Worm (Caenorhabditis elegans) whole organism, L4/young adult: ENCODE results near the gene Y45F10D.14.
A peak's percentile ranks its signal among the peaks of the same experiment; 100 is the strongest.

Experiments
- W03F9.2 ChIP-seq: fragments of 150-350 bp; optimal IDR thresholded peaks from 2 replicates; lab custom pipeline; 2014; ENCODE audit warnings: missing biosample characterization, missing genetic modification characterization
- dao-5 ChIP-seq: sonication (generic microtip); optimal IDR thresholded peaks from 2 replicates; lab custom pipeline; 2016; ENCODE audit warnings: missing genotype, missing genetic modification characterization, moderate library complexity, missing compliant biosample characterization
- him-1 ChIP-seq: sonication (generic microtip); optimal IDR thresholded peaks from 2 replicates; lab custom pipeline; 2016; ENCODE audit warnings: missing genotype, missing genetic modification reagents, missing genetic modification characterization, missing compliant biosample characterization

Gene Y45F10D.14

DNA sequence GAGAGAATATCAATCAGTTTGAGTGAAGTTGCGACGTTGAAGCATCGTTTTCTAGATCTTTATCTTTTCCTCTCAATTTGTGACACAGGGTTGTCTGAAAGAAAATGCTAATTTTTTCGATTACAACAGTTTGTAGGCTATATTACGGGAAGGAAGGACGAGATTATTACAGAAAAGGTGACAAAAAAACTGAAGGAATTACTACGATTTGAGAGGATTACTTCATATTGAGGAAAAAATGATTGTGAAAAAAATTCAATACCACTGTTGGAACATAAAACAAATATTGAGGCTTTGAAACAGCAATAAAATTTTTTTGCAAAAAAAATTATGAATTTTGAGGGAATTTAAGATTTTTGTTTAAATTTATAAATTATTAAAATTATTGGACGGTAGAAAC is at the start of gene Y45F10D.14:
Y45F10D.14 (minus strand) TSS at position 101 of the 400 bp plus-strand sequence.
- TF ChIP-seq W03F9.2 (no peak), him-1 (no peak), dao-5 (no peak)

DNA sequence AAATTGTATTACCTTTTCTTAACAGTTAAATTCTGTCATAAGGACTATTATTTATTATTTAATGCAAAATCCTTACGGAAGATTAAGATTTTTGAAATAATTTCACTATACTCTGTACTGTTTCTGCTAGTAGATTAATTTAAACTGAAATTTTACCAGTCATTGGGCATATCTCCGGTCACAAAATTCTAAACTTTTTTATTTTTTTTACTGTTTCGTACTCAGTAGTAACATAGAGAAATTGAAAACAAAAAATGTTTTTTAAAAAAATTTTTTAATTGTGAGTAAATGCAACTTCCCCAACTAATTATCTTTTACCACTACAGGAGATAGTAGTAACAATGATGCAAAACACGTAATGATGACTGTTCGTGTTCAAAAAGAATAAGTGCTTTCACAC is 30.7 kb upstream of the Y45F10D.14 start:
- no peak for TF ChIP-seq him-1
- no peak for TF ChIP-seq W03F9.2
- no peak for TF ChIP-seq dao-5

ce11 chrIV:13836290-13836689 is 28.7 kb upstream of the Y45F10D.14 start, which contains the start of gene H08M01.1:
Gene H08M01.1, minus strand, starts transcription at chrIV:13836390.
- TF ChIP-seq him-1 = no peak
- no peak for TF ChIP-seq dao-5
- no peak for TF ChIP-seq W03F9.2

DNA sequence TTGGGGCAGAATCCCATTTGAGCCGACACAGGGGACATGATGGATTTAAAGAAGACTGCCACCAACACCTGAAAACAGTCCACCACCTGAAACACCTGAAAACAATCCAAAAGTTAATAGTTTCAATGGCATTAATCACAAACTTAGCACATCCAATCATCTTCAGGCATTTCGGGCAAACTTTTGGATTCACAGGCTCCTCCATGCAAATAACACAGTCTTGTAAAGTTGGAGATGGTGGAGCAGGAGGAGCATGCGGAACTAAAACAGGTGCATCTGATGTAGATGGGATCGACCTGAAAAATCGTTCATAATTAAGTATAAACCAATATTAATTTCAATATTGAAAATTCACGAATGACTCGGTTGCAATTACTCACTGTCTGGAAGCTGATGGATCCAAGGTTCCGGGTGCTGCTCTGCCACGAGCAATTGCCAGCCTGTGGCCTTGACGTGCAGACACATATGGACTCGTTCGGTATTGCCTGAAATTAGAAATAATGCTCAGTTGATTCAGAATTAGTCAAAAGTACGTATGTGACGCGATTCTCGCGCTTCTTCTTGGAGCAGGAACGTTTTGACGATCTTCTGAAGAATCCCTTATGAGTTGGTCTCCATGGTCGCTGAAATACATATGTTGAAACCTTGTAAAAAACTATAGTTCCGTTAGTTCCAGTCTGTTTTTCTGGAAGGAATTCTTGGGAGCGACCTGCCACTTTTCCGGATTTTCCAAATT is 26.9 kb upstream of the Y45F10D.14 start:
- TF ChIP-seq W03F9.2 = no peak

DNA sequence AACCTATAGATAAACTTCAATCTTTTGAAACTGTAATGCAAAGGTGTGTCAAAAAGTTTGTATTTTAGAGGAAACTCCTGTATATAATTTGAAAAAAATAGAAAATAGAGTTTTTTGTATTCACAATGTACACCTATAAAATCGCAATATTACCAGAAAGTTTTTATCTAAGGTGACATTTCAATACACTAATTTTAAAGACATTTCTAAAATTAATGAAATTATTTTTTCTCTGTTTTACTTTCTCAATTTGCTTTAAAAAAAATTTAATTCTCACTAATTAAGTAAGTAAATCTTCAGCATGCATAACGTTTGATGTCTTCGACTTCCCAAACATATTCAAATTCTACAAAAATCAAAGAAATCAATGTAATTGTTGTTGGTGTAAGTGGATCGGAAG is 20.0 kb upstream of the Y45F10D.14 start, which contains the start of gene rga-5:
rga-5 (plus strand) TSS at position 301 of the 400 bp plus-strand sequence.
- TF ChIP-seq W03F9.2 (no peak), him-1 (no peak), dao-5 (no peak)

ce11 chrIV:13826363-13826762 is 18.7 kb upstream of the Y45F10D.14 start:
- peak; percentile 46 for TF ChIP-seq W03F9.2
- TF ChIP-seq him-1 = no peak

- TF ChIP-seq him-1 (no peak), dao-5 (no peak), W03F9.2 (no peak)
Observed at ce11 chrIV:13820862-13821261, 13.2 kb upstream of the Y45F10D.14 start, which contains the start of gene Y45F10D.15. Gene Y45F10D.15, minus strand, starts transcription at chrIV:13820962.

ce11 chrIV:13797859-13798374 is 9.7 kb downstream of the Y45F10D.14 start, which contains the start of gene Y45F10D.6:
Gene Y45F10D.6, minus strand, starts transcription at chrIV:13797909.
- TF ChIP-seq him-1 (no peak), W03F9.2 (no peak), dao-5 (no peak)

DNA sequence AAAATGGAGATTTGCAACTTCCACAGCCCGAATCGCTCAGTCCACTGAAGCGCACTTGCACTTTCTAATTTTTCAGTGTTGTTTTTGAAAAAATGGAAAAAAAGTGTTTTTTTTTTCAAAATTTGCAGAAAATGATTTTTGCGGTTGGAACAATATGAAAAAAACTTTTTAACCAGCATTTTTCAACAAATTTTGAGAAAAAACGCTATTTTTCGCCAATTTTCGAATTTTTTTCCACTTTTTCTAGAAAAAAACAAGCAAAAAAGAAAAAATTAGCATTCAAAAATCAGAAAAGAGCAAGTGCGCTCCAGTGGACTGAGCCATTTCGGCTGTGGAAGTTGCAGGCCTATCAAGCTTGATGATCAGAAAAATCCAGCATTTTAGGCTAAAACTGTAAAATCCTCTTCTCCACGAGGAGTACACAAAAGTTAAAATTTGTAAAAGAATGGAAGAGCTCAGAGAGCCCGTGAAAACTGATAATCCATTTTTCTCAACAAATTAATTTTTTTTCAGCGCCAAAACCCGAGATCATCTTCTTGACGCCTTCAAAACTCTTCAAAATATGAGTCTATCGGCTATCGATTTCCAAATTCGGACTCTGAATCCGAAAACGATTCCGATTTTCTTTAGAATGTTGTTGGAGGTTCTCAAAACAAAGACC is 12.2 kb downstream of the Y45F10D.14 start:
- TF ChIP-seq him-1 (no peak), W03F9.2 (no peak), dao-5 (no peak)

- TF ChIP-seq dao-5 = no peak
- TF ChIP-seq W03F9.2 = peak; percentile 43
Observed at ce11 chrIV:13788652-13789051, 19.0 kb downstream of the Y45F10D.14 start, which contains the start of the genes sas-6 and Y45F10D.7. Gene sas-6, minus strand, starts transcription at chrIV:13788731. Gene Y45F10D.7, plus strand, starts transcription at chrIV:13788907.

ce11 chrIV:13786690-13787089 is 20.9 kb downstream of the Y45F10D.14 start, which contains the start of gene icap-1:
Gene icap-1, minus strand, starts transcription at chrIV:13786961.
- TF ChIP-seq dao-5 = no peak
- TF ChIP-seq W03F9.2 = no peak
- TF ChIP-seq him-1 = no peak

DNA sequence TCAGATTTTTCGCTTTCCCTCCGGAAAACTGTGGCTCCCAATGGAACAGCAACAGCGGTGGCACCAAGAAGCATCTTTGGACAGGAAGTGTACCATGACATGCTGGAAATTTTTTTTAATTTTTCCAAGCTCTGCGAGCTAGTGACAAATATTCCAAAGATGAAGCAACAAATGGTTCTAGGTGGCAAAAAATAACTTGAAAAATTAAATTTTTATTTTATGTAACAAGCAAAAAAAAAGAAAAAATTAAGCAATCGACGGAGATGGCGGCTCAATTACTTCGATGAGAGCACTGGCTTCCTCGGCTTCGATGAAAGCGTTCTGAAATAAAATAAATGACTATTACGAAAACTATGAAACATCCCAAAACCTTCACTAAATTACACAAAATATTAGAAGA is 22.1 kb downstream of the Y45F10D.14 start, which contains the start of gene lact-9:
lact-9 (minus strand) TSS at position 101 of the 400 bp plus-strand sequence.
- TF ChIP-seq dao-5 = no peak
- no peak for TF ChIP-seq him-1
- no peak for TF ChIP-seq W03F9.2

ce11 chrIV:13784774-13785173 is 22.9 kb downstream of the Y45F10D.14 start:
- TF ChIP-seq dao-5 (no peak), W03F9.2 (no peak), him-1 (no peak)

- TF ChIP-seq him-1 (no peak), W03F9.2 (peak; percentile 29)
Observed at ce11 chrIV:13783237-13784012, 24.2 kb downstream of the Y45F10D.14 start, which contains the start of gene iscu-1. Gene iscu-1, plus strand, starts transcription at chrIV:13783962.

DNA sequence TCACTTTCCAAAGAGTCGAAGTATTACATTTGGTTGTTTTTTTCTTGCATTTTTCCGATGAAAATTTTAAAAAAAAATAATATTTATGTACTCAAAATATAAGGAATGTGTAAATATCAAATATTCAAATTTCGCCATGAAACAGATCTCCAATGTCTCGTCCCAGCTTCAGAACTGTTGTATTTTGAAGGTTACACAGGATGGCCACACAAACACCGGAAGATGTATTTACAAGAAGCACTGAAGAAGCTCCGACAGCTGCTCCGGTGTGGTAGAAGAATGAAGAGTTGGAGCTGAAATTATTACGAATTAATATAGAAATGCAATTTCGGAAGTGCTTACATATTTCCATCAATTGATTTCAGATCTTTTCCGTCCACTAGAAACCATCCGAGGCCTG is 25.3 kb downstream of the Y45F10D.14 start:
- TF ChIP-seq him-1 (no peak), dao-5 (no peak), W03F9.2 (no peak)
